Fruit fly (Drosophila melanogaster): ENCODE measurements around the gene Stt3A.

The Stt3A gene

DNA sequence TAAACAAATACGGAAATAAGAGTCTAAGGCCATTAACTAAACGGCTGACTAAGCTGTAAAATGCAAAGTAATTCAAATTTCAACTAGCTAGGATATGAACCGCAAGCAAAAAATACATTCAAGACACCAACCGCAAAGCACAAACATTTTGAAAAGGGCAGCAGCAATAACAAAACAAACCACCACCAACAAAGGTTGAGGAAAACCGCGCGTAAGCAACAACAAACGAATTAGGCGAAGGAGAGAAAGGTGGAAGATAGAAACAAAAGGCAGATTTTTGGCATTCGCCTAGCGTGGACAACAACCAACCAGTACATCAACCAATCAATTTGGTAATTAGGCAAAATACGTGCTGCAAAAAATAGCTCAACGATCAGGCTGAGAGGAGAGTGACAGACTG is 6.8 kb upstream of the Stt3A start (continued):
- peak; percentile 24 for TF ChIP-seq CG15514 (GFP tag; optimal IDR thresholded peaks at IDR 0.05)
- peak; percentile 72 for TF ChIP-seq Myb (GFP tag; optimal IDR thresholded peaks at IDR 0.05)
- no peak for TF ChIP-seq CG32532 (GFP tag; IDR thresholded peaks at IDR 0.05)
- peak; percentile 41 for TF ChIP-seq sd (tag; optimal IDR thresholded peaks at IDR 0.05)
- peak; percentile 34 for TF ChIP-seq CG11504 (tag; optimal IDR thresholded peaks at IDR 0.05)
- peak; percentile 8 for TF ChIP-seq CG17829 (tag; optimal IDR thresholded peaks at IDR 0.05)
- TF ChIP-seq pzg (GFP tag; optimal IDR thresholded peaks at IDR 0.05): peak; percentile 28
- TF ChIP-seq BEAF-32 (GFP tag; optimal IDR thresholded peaks at IDR 0.05): peak; percentile 3
- TF ChIP-seq CG33213 (GFP tag; optimal IDR thresholded peaks at IDR 0.05): no peak
- peak; percentile 18 for TF ChIP-seq ftz-f1 (GFP tag; optimal IDR thresholded peaks at IDR 0.05)
- no peak for TF ChIP-seq fu2 (GFP tag; optimal IDR thresholded peaks at IDR 0.05)
- TF ChIP-seq CG2199 (GFP tag; IDR thresholded peaks at IDR 0.05): no peak
- peak; percentile 37 for TF ChIP-seq Dp (GFP tag; optimal IDR thresholded peaks at IDR 0.05)
- peak; percentile 35 for TF ChIP-seq Med (GFP tag)
- TF ChIP-seq CG6689 (GFP tag; IDR thresholded peaks at IDR 0.05): no peak
- TF ChIP-seq Mes4 (GFP tag; optimal IDR thresholded peaks at IDR 0.05): no peak
- no peak for TF ChIP-seq CG2889 (GFP tag; IDR thresholded peaks at IDR 0.05)
- no peak for TF ChIP-seq nmo (GFP tag; optimal IDR thresholded peaks at IDR 0.05)
- TF ChIP-seq CG2202 (tag; optimal IDR thresholded peaks at IDR 0.05): no peak
- TF ChIP-seq chn (GFP tag; optimal IDR thresholded peaks at IDR 0.05): no peak
- TF ChIP-seq rib (GFP tag; IDR thresholded peaks at IDR 0.05): no peak
- peak; percentile 83 for TF ChIP-seq CTCF (GFP tag; optimal IDR thresholded peaks at IDR 0.05)
- TF ChIP-seq CG1603 (tag; optimal IDR thresholded peaks at IDR 0.05): peak; percentile 13
- peak; percentile 70 for TF ChIP-seq CG4360 (GFP tag; IDR thresholded peaks at IDR 0.05)
- no peak for TF ChIP-seq CG17802 (tag; optimal IDR thresholded peaks at IDR 0.05)
- peak; percentile 10 for TF ChIP-seq sug (tag; optimal IDR thresholded peaks at IDR 0.05)
- no peak for TF ChIP-seq emc (GFP tag; optimal IDR thresholded peaks at IDR 0.05)
- peak in 1 of 2 experiments; percentile 25 for TF ChIP-seq insv (GFP tag; optimal IDR thresholded peaks at IDR 0.05)
- TF ChIP-seq CG8290 (GFP tag; optimal IDR thresholded peaks at IDR 0.05): peak; percentile 30
- no peak for TF ChIP-seq CG8290 (tag; optimal IDR thresholded peaks at IDR 0.05)
- no peak for TF ChIP-seq CG2120 (GFP tag; optimal IDR thresholded peaks at IDR 0.05)
- no peak for TF ChIP-seq CG31365 (tag; optimal IDR thresholded peaks at IDR 0.05)
- TF ChIP-seq CG11560 (tag; IDR thresholded peaks at IDR 0.05): no peak
- no peak for TF ChIP-seq ems (GFP tag; optimal IDR thresholded peaks at IDR 0.05)
- no peak for TF ChIP-seq tio (GFP tag; optimal IDR thresholded peaks at IDR 0.05)
- no peak for TF ChIP-seq CG17328 (GFP tag; IDR thresholded peaks at IDR 0.05)
- TF ChIP-seq CG15479 (GFP tag; optimal IDR thresholded peaks at IDR 0.05): no peak
- no peak for TF ChIP-seq CG10366 (GFP tag; IDR thresholded peaks at IDR 0.05)
- no peak for TF ChIP-seq Bteb2 (GFP tag; optimal IDR thresholded peaks at IDR 0.05)
- TF ChIP-seq gfzf (GFP tag; optimal IDR thresholded peaks at IDR 0.05): peak; percentile 51
- TF ChIP-seq pita (GFP tag; optimal IDR thresholded peaks at IDR 0.05): peak; percentile 67
- TF ChIP-seq CG13287 (GFP tag; IDR thresholded peaks at IDR 0.05; ENCODE audit: partially characterized antibody): peak; percentile 22; the same call in 1 of the 2 replicates
- no peak for TF ChIP-seq CG34376 (GFP tag; optimal IDR thresholded peaks at IDR 0.05)
- TF ChIP-seq Aef1 (GFP tag; IDR thresholded peaks at IDR 0.05): peak; percentile 63; the same call in 2 of the 3 replicates
- TF ChIP-seq MESR4 (GFP tag; optimal IDR thresholded peaks at IDR 0.05): no peak
- TF ChIP-seq Rfx (GFP tag; IDR thresholded peaks at IDR 0.05): no peak
- TF ChIP-seq cg (GFP tag; optimal IDR thresholded peaks at IDR 0.05): peak; percentile 46
- TF ChIP-seq trem (tag; optimal IDR thresholded peaks at IDR 0.05): peak; percentile 34
- TF ChIP-seq CG12769 (tag; optimal IDR thresholded peaks at IDR 0.05): peak; percentile 17
- TF ChIP-seq croc (GFP tag; conservative IDR thresholded peaks at IDR 0.05): no peak
- peak; percentile 21 for TF ChIP-seq Lhr (GFP tag; optimal IDR thresholded peaks at IDR 0.05)
- no peak for TF ChIP-seq CG6791 (GFP tag; IDR thresholded peaks at IDR 0.05; ENCODE audit: partially characterized antibody)
